Worm (Caenorhabditis elegans) whole organism, L2 larva: ENCODE data around the gene daf-11.

ENCODE experiments used
- C34F6.9 ChIP-seq: fragments of 150-350 bp; optimal IDR thresholded peaks from 2 replicates; lab custom pipeline; 2014; ENCODE audit warnings: missing biosample characterization, missing genetic modification characterization
- F13H6.1 ChIP-seq: sonication (generic microtip); optimal IDR thresholded peaks from 2 replicates; lab custom pipeline; 2016; ENCODE audit warnings: missing genetic modification characterization, missing compliant biosample characterization
- R02D3.7 ChIP-seq: fragments of 150-350 bp; optimal IDR thresholded peaks from 2 replicates; lab custom pipeline; 2014; ENCODE audit warnings: missing biosample characterization, missing genetic modification characterization
- ZK546.5 ChIP-seq: sonication (generic microtip); optimal IDR thresholded peaks from 2 replicates; lab custom pipeline; 2017; ENCODE audit warnings: missing biosample characterization, missing genetic modification characterization
- alr-1 ChIP-seq: fragments of 150-350 bp; optimal IDR thresholded peaks from 2 replicates; lab custom pipeline; 2014; ENCODE audit warnings: missing biosample characterization, missing genetic modification characterization
- aly-2 ChIP-seq: fragments of 150-350 bp; optimal IDR thresholded peaks from 2 replicates; lab custom pipeline; 2014; ENCODE audit warnings: missing biosample characterization, missing genetic modification characterization
- ama-1 ChIP-seq: fragments of 150-350 bp; optimal IDR thresholded peaks from 2 replicates; lab custom pipeline; 2018; ENCODE audit warnings: inconsistent platforms
- blmp-1 ChIP-seq: sonication (generic microtip); optimal IDR thresholded peaks from 2 replicates; lab custom pipeline; 2017; ENCODE audit warnings: missing genetic modification characterization, mild to moderate bottlenecking, missing compliant biosample characterization, antibody characterized with exemption, moderate library complexity; ENCODE audit not compliant: insufficient read depth
- ceh-82 ChIP-seq: fragments of 150-350 bp; optimal IDR thresholded peaks from 2 replicates; lab custom pipeline; 2014; ENCODE audit warnings: missing biosample characterization, missing genetic modification characterization
- egl-27 ChIP-seq: sonication (generic microtip); optimal IDR thresholded peaks from 3 replicates; lab custom pipeline; 2017; ENCODE audit warnings: missing biosample characterization, missing genetic modification reagents, missing genetic modification characterization
- elt-1 ChIP-seq: fragments of 150-350 bp; optimal IDR thresholded peaks from 2 replicates; lab custom pipeline; 2014; ENCODE audit warnings: missing biosample characterization, missing genetic modification characterization
- fos-1 ChIP-seq: fragments of 150-350 bp; optimal IDR thresholded peaks from 2 replicates; lab custom pipeline; 2014; ENCODE audit warnings: missing biosample characterization, missing genetic modification characterization
- gmeb-1 ChIP-seq: fragments of 150-350 bp; optimal IDR thresholded peaks from 2 replicates; lab custom pipeline; 2014; ENCODE audit warnings: missing biosample characterization, missing genetic modification characterization
- lin-39 ChIP-seq: fragments of 150-350 bp; optimal IDR thresholded peaks from 2 replicates; lab custom pipeline; 2014; ENCODE audit warnings: missing biosample characterization, missing genetic modification reagents, missing genetic modification characterization
- lsy-2 ChIP-seq, 2 experiments: fragments of 150-350 bp in 1 of 2; sonication (generic microtip) in 1 of 2; optimal IDR thresholded peaks; 2 replicates each; lab custom pipeline; 2014 to 2017; ENCODE audit warnings: missing biosample characterization in 2 of 2, missing genetic modification characterization in 2 of 2
- mdl-1 ChIP-seq, 2 experiments: fragments of 150-350 bp in 1 of 2; sonication (generic microtip) in 1 of 2; optimal IDR thresholded peaks; 2 replicates each; lab custom pipeline; 2017; ENCODE audit warnings: missing biosample characterization in 2 of 2, missing genetic modification characterization in 2 of 2
- nhr-12 ChIP-seq: fragments of 150-350 bp; optimal IDR thresholded peaks from 2 replicates; lab custom pipeline; 2014; ENCODE audit warnings: missing biosample characterization, missing genetic modification characterization
- nhr-129 ChIP-seq: fragments of 150-350 bp; optimal IDR thresholded peaks from 2 replicates; lab custom pipeline; 2014; ENCODE audit warnings: missing biosample characterization, missing genetic modification characterization
- nhr-21 ChIP-seq: fragments of 150-350 bp; optimal IDR thresholded peaks from 2 replicates; lab custom pipeline; 2014; ENCODE audit warnings: missing biosample characterization, missing genetic modification characterization
- nhr-23 ChIP-seq: fragments of 150-350 bp; optimal IDR thresholded peaks from 2 replicates; lab custom pipeline; 2014; ENCODE audit warnings: missing biosample characterization, missing genetic modification reagents, missing genetic modification characterization
- nhr-237 ChIP-seq: fragments of 150-350 bp; optimal IDR thresholded peaks from 2 replicates; lab custom pipeline; 2014; ENCODE audit warnings: missing biosample characterization, missing genetic modification characterization
- nhr-6 ChIP-seq: fragments of 150-350 bp; optimal IDR thresholded peaks from 2 replicates; lab custom pipeline; 2014; ENCODE audit warnings: missing biosample characterization, missing genetic modification characterization
- nhr-77 ChIP-seq: fragments of 150-350 bp; optimal IDR thresholded peaks from 2 replicates; lab custom pipeline; 2014; ENCODE audit warnings: missing biosample characterization, missing genetic modification characterization
- sem-4 ChIP-seq: fragments of 150-350 bp; optimal IDR thresholded peaks from 2 replicates; lab custom pipeline; 2014; ENCODE audit warnings: missing biosample characterization, missing genetic modification reagents, missing genetic modification characterization
- skn-1 ChIP-seq: sonication (generic microtip); optimal IDR thresholded peaks from 2 replicates; lab custom pipeline; 2017; ENCODE audit warnings: missing biosample characterization, missing genetic modification characterization
- sma-3 ChIP-seq: sonication (generic microtip); optimal IDR thresholded peaks from 2 replicates; lab custom pipeline; 2016; ENCODE audit warnings: missing genetic modification reagents, missing genetic modification characterization, missing compliant biosample characterization
- sma-9 ChIP-seq, 2 experiments: fragments of 150-350 bp in 1 of 2; sonication (generic microtip) in 1 of 2; optimal IDR thresholded peaks; 2 replicates each; lab custom pipeline; 2014 to 2016; ENCODE audit warnings: missing genetic modification characterization in 2 of 2, mild to moderate bottlenecking in 1 of 2, missing biosample characterization in 1 of 2, missing compliant biosample characterization in 1 of 2, missing genetic modification reagents in 1 of 2, moderate library complexity in 1 of 2
- snpc-4 ChIP-seq: fragments of 150-350 bp; optimal IDR thresholded peaks from 2 replicates; lab custom pipeline; 2014; ENCODE audit warnings: missing biosample characterization, missing genetic modification characterization
- unc-39 ChIP-seq: fragments of 150-350 bp; optimal IDR thresholded peaks from 2 replicates; lab custom pipeline; 2014; ENCODE audit warnings: missing biosample characterization, missing genetic modification characterization
- unc-62 ChIP-seq: fragments of 150-350 bp; optimal IDR thresholded peaks from 2 replicates; lab custom pipeline; 2014; ENCODE audit warnings: missing biosample characterization, missing genetic modification reagents, missing genetic modification characterization
- zag-1 ChIP-seq: fragments of 150-350 bp; optimal IDR thresholded peaks from 2 replicates; lab custom pipeline; 2014; ENCODE audit warnings: missing biosample characterization, missing genetic modification characterization

The daf-11 gene

ce11 chrV:11677494-11677893 is 48.4 kb downstream of the daf-11 start:
- TF ChIP-seq nhr-23 (tag; lab: Kevin White, UChicago) (no peak), nhr-129 (tag; lab: Kevin White, UChicago) (no peak), ZK546.5 (tag; lab: Kevin White, UChicago) (no peak), sma-9 (GFP tag; optimal IDR thresholded peaks at IDR 0.05; lab: Kevin White, UChicago) (peak; percentile 54), sma-9 (tag; optimal IDR thresholded peaks at IDR 0.05; lab: Kevin White, UChicago) (no peak), elt-1 (tag; lab: Kevin White, UChicago) (no peak), fos-1 (peak; percentile 19), sem-4 (tag; lab: Kevin White, UChicago) (peak; percentile 0), lsy-2 (tag; optimal IDR thresholded peaks at IDR 0.05; lab: Kevin White, UChicago) (peak in 1 of 2 experiments; percentile 15), nhr-12 (tag; lab: Kevin White, UChicago) (no peak), C34F6.9 (tag; lab: Kevin White, UChicago) (peak; percentile 45), lin-39 (no peak), blmp-1 (tag; lab: Kevin White, UChicago) (peak; percentile 17), nhr-237 (tag; lab: Kevin White, UChicago) (no peak), F13H6.1 (tag; lab: Kevin White, UChicago) (peak; percentile 29), zag-1 (no peak)
- TF ChIP-seq, all 48 proteins: peak for 7

- no peak for TF ChIP-seq ceh-82 (tag; lab: Kevin White, UChicago)
Observed at ce11 chrV:11677030-11677429, 48.8 kb downstream of the daf-11 start.

DNA sequence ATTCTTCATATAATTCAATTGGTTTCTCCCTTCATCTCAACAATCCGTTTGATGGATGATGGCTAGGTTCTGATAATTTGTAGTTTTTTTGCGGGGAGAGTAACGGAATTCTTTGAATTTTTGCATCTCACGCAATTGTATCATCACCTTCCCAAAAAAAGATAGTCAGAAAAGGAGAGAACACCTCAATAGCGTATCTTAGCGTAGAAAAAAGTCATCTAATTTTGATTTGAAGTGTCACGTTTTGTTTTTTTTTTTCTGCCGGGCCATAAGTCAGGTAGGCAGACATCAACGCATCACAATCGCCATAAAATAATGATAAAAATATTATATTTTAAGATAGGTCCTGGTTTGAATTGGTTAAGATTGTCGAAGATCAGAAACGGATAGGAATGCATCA is 49.4 kb downstream of the daf-11 start:
- TF ChIP-seq unc-39, result no peak
- peak; percentile 1 for TF ChIP-seq fos-1
- TF ChIP-seq gmeb-1 (tag; lab: Kevin White, UChicago), result peak; percentile 20
- peak; percentile 28 for TF ChIP-seq sma-9 (GFP tag; optimal IDR thresholded peaks at IDR 0.05; lab: Kevin White, UChicago)
- TF ChIP-seq sma-9 (tag; optimal IDR thresholded peaks at IDR 0.05; lab: Kevin White, UChicago), result no peak
- TF ChIP-seq, all 48 proteins: peak for 3

ce11 chrV:11675638-11676037 is 50.2 kb downstream of the daf-11 start, which contains the start of gene ape-1:
ape-1 (plus strand) TSS chrV:11675938.
- TF ChIP-seq egl-27 (tag; lab: Kevin White, UChicago) (no peak), sma-3 (GFP tag; lab: Kevin White, UChicago) (no peak), snpc-4 (tag; lab: Kevin White, UChicago) (no peak), ama-1 (lab: Kevin White, UChicago) (no peak), nhr-6 (no peak), lsy-2 (tag; optimal IDR thresholded peaks at IDR 0.05; lab: Kevin White, UChicago) (no peak), F13H6.1 (tag; lab: Kevin White, UChicago) (no peak), mdl-1 (tag; optimal IDR thresholded peaks at IDR 0.05; lab: Kevin White, UChicago) (no peak), sma-9 (GFP tag; optimal IDR thresholded peaks at IDR 0.05; lab: Kevin White, UChicago) (no peak), sma-9 (tag; optimal IDR thresholded peaks at IDR 0.05; lab: Kevin White, UChicago) (no peak), skn-1 (tag; lab: Kevin White, UChicago) (no peak), ZK546.5 (tag; lab: Kevin White, UChicago) (no peak), nhr-77 (tag; lab: Kevin White, UChicago) (no peak), gmeb-1 (tag; lab: Kevin White, UChicago) (no peak), aly-2 (tag; lab: Kevin White, UChicago) (no peak), unc-62 (GFP tag; lab: Kevin White, UChicago) (no peak), unc-39 (no peak)

DNA sequence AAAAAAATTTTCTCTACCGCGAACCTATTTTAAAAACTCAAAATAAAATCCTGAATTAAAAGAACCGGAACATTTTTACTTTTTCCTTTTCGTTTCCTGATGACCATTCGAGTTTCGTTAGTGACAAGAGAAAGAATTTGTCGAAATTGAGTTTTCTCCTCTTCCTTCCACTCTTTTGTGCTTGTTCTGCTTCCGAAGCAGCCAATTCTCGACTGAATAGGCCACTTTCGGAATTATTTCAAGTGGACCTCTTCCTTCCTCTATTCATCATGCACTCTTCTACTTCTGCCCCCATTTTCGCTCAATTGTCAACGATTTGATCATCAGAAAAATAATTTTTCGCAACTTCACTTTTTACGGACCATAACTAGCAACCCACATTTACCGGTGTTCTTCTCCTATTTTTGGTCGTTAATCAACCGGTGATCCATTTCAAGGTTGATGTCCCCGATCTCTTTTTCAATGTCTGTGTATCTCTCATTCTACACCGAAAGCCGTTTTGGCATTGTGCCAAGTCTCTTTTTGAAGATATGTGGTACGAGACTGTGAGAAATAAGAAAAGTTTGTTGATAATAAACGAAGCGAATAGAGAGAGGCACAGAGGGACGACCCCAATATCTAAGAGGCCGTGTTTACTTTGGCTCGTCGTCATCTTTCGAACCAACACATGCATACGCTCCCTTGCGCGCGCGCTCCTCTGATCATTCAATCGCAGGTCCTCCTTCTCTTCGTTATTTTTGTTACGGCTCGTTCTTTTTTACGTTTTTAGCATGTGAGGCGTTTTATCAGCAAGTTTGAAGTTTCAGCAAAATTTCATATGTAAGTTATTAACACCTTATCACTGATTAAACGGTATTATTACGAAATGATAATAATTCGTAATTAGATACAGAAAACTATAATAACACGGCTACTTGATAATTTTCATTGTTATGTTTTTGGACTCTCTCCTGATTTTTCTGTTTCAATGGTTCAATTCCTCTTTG is 51.0 kb downstream of the daf-11 start:
- TF ChIP-seq sma-3 (GFP tag; lab: Kevin White, UChicago), result peak; percentile 35
- no peak for TF ChIP-seq egl-27 (tag; lab: Kevin White, UChicago)
- peak; percentile 39 for TF ChIP-seq fos-1
- TF ChIP-seq nhr-21, result no peak
- no peak for TF ChIP-seq snpc-4 (tag; lab: Kevin White, UChicago)
- no peak for TF ChIP-seq sem-4 (tag; lab: Kevin White, UChicago)
- TF ChIP-seq alr-1 (tag; lab: Kevin White, UChicago), result no peak
- TF ChIP-seq R02D3.7 (tag; lab: Kevin White, UChicago), result no peak
- TF ChIP-seq blmp-1 (tag; lab: Kevin White, UChicago), result no peak
- TF ChIP-seq mdl-1 (tag; optimal IDR thresholded peaks at IDR 0.05; lab: Kevin White, UChicago), result no peak
